Fruit fly (Drosophila melanogaster) whole organism, pupa: ENCODE results near the gene CG10948.

Source experiments
- Pif1A ChIP-seq: fragments of 200-800 bp; sonication (Bioruptor generic); optimal IDR thresholded peaks from 3 replicates; lab custom pipeline; 2016; ENCODE audit warnings: missing biosample characterization, missing genetic modification characterization
- Snoo ChIP-seq: fragments of 200-800 bp; sonication (Bioruptor generic); optimal IDR thresholded peaks from 3 replicates; lab custom pipeline; 2017; ENCODE audit warnings: missing biosample characterization, mild to moderate bottlenecking, missing genetic modification characterization, inconsistent platforms
- gl ChIP-seq: fragments of 200-800 bp; sonication (Bioruptor generic); optimal IDR thresholded peaks from 2 replicates; lab custom pipeline; 2018; ENCODE audit warnings: missing biosample characterization, mild to moderate bottlenecking, missing genetic modification characterization

DNA sequence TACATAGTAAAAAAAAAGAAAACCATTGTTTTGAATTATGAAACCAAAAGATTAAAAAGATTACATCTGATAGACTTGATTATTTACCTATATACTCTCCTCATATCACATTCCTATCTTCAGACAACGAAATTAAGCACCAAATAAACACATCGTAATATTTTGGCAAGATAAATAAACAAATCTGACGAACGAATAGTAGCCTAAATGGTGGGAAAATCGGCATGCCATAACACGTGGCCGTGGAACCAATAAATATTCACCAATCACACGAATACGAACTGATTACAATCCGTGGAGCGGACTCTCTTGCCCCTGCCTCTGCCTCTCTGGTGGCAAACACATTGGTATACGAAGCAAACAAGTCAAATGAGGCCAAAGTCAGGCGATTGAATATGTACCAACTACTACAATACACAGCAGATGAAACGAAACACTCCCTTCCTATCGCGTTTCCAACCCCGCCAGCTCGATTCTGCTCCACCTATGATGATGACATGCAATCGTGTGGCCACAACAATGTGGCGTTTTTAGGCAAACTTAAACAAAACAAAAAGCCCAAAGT, 53.8 kb downstream of the CG10948 start:
- TF ChIP-seq gl (no peak), Pif1A (GFP tag; lab: Kevin White, UChicago) (no peak), Snoo (tag; lab: Kevin White, UChicago) (no peak)
